Fruit fly (Drosophila melanogaster) ovary, adult (tissue): ENCODE data around the gene Pi3K21B.

Experiments
- CG17801 ChIP-seq: fragments of 200-800 bp; optimal IDR thresholded peaks from 2 replicates; lab custom pipeline; 2019; ENCODE audit warnings: missing biosample characterization, mild to moderate bottlenecking, missing genetic modification characterization, moderate library complexity; ENCODE audit not compliant: partially characterized antibody

Pi3K21B gene

DNA sequence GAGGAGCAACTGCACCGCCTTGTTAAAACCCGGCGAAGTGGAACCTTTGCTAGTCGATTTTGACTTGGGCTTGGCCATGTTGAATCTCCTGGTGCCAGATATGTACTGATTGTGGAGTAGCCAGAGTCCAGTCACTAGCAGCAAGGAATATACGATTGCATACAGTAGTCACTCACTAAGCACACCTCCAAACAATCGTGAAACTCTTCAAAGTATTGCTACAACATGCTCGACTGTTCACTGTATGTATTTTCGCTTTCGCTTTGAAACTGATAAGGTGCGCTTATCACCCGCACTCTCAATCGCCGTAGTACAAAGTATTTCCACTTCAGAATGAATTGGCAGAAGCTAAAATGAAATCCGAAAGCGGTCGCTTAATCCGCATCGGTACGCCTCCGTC, 11.3 kb upstream of the Pi3K21B start:
- TF ChIP-seq CG17801 (GFP tag; lab: Kevin White, UChicago) = peak; percentile 33

DNA sequence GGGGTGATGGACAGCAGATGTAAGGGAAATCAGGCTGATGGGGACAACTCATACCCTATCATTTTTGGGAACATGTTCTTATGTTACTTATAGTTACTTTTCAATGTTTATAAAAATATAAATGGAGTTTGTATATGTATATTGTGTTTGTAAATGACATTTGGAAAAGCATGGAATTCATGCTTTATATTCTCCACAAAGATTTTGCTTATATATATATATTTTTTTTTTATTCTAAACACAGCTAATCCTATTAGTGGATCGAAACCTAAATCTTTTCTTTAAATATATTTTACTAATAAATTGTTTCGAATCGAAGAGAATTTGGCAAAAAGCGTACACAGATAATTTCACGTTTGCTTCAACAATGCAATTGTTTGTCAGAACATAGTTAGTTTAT, 8.6 kb upstream of the Pi3K21B start, which contains the start of gene Amnionless:
Gene Amnionless, minus strand, starts transcription at position 101 of the 400 bp plus-strand sequence.
- no peak for TF ChIP-seq CG17801 (GFP tag; lab: Kevin White, UChicago)

DNA sequence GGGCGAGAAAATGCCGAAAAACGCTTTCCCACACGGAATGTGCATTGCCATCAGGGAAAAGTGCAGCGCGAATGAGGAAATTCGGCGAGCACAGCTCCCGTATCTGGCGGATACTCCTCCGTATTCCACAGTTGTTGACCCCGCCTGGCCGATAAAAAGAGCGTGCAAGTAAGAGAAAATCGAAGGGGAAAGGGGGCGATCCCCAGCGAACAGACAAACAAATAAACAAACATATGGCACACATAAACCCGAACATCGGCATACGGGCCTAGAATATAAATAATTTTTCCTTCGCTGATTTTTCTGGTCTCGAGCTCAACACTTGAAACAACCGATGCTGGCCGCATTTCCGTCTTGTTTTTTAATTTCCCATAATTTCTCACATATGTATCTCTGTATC, 7.3 kb upstream of the Pi3K21B start:
- TF ChIP-seq CG17801 (GFP tag; lab: Kevin White, UChicago) = no peak

DNA sequence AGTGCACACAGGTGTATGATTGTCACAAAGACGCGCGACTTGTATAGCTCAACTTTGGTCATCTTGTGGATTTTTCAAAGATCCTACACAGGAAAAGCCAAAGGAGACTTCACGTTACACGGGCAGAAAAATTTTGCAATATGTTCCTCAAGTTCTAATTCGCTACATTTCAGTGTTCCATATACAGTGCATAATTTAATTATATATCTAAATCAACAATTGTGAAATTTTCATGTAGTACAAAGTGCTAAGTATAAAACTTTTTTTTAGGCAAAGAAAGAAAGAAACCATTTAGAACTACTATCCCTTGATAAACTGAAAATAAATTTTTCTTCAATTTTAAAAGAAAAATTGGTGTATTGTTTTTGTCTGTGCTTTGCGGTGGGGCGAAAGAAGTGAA, 6.7 kb upstream of the Pi3K21B start:
- no peak for TF ChIP-seq CG17801 (GFP tag; lab: Kevin White, UChicago)

DNA sequence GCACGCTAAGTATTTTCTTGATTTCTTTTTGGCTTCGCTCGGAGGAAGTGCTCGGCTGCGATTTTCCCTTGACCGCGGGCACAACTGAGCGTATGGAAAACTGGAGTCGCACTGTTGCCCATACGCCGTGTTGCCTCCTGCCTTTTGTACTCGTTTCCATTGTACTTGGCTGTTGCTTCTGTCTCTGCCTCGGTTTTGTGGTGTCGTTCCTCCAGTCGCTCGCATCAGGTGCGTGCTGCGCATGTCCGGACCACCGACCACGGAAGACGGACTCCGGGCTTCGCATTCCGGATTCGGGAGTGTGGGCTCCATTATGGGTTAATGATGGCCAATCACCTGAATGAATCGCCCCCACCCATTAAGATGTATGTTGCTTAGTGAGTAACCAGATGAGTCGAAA, 6.0 kb upstream of the Pi3K21B start, which contains the start of gene CG3625:
Gene CG3625, minus strand, starts transcription at position 139 of the 400 bp plus-strand sequence.
- TF ChIP-seq CG17801 (GFP tag; lab: Kevin White, UChicago) = no peak

DNA sequence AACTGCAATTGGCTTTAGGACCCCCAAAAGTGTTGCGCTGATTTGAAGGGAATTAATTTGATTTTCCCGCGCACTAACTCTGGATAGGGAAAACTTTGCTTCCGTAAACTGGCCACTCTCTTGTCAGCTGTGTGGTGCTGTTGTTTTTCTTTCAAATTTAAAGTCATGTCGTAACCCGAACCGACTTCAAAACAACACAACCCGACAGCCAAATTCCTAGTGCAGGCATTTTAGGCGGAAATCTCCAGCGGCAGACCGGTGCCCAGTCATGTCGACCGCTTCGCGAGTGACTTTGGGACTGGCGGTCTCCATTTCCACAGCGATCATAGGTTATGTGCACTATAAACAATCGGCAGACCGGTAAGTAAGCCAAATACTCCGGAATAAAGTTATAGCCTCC, 5.4 kb upstream of the Pi3K21B start, which contains the start of gene CG11562:
Gene CG11562, plus strand, starts transcription at position 119 of the 400 bp plus-strand sequence.
- TF ChIP-seq CG17801 (GFP tag; lab: Kevin White, UChicago) = peak; percentile 2

DNA sequence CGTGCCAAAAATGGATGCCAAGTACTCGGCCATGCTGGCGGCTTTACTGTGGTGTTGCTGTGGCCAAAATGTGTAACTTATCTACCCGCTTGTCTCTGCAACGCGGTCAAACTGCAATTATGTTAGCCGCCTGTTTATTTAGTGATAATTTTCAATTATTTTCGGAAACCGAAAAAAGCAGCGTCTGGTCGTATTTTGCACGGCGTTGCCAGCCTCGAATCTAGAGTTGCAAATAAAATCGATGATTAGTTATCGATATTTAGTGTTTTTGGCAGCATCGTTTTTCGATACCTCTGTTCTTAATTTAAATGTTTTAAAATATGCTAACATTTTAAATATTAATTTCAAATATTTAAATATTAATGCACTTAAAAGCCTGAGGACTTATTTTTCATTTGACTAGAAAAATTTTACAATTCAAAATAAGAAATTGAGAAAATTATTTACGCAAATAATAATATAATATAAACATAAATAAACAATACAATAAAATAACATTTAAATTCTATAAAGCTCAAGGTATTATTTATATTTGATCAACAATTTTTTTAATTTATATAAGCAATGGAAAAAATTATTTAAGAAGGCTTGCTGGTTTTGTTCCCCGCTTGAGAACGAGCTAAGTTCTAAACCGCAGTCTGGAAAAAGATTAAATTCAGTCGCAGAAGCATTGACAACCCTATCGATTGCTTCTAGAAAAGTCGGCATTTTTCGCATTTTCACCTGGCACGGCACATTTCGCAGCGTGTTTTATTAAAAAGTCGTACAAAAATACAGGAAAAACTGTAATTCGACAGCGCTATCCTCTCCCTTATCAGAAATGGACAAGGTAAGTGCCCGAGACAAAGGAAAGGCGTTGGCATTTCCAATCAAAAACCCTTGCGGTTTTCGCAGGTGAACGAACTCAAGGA, 3.0 kb upstream of the Pi3K21B start, which contains the start of the genes U2af38 and Stip1:
Gene U2af38, minus strand, starts transcription at position 230 of the 911 bp plus-strand sequence.
Gene Stip1, plus strand, starts transcription at position 671 of the 911 bp plus-strand sequence.
- TF ChIP-seq CG17801 (GFP tag; lab: Kevin White, UChicago) = no peak

DNA sequence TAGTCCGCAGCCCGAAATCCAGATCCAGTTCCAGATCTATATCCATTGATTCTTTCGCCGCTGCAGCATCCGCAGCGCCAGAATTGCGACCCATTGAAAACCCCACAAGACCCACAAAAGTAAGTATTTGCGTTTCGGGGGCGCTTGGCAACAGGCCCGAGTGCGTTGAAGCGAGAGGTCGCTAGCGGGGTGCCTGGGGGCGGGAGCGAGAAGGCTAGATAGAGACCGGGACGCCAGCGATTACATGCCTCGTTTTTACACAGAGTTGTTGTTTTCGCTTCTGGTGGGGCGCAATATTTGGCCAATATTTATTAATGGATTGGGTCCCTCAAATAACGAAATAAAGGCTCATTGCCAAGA, 585 bp downstream of the Pi3K21B start:
- TF ChIP-seq CG17801 (GFP tag; lab: Kevin White, UChicago) = no peak

DNA sequence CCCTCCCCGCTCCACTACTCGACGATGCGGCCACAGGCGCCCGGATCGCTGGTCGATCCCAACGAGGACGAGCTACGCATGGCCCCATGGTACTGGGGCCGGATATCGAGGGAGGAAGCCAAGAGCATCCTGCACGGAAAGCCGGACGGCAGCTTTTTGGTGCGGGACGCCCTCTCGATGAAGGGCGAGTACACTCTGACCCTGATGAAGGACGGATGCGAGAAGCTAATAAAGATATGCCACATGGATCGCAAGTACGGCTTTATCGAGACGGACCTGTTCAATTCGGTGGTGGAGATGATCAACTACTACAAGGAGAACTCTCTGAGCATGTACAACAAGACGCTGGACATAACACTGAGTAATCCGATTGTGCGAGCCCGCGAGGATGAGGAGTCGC, 1.4 kb downstream of the Pi3K21B start:
- TF ChIP-seq CG17801 (GFP tag; lab: Kevin White, UChicago) = no peak

DNA sequence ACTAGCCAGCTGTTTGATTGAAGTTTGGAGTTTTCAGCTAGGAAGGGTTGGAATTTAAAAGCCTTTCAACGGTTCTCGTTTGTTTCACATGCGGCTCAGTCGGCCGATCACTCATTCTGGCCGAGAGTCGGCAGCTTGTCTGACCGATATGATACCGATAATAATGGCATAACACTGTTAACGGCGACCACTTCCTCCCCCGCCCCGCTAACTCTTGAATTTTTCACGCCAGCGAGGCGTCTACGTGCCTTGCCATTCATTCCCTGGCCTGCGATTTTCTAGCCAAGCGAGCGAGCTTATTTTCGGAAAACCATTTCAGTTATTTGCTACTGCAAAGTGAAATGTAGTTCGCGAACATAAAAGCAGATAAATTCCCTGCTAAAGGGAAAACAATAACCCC, 2.3 kb downstream of the Pi3K21B start:
- no peak for TF ChIP-seq CG17801 (GFP tag; lab: Kevin White, UChicago)

DNA sequence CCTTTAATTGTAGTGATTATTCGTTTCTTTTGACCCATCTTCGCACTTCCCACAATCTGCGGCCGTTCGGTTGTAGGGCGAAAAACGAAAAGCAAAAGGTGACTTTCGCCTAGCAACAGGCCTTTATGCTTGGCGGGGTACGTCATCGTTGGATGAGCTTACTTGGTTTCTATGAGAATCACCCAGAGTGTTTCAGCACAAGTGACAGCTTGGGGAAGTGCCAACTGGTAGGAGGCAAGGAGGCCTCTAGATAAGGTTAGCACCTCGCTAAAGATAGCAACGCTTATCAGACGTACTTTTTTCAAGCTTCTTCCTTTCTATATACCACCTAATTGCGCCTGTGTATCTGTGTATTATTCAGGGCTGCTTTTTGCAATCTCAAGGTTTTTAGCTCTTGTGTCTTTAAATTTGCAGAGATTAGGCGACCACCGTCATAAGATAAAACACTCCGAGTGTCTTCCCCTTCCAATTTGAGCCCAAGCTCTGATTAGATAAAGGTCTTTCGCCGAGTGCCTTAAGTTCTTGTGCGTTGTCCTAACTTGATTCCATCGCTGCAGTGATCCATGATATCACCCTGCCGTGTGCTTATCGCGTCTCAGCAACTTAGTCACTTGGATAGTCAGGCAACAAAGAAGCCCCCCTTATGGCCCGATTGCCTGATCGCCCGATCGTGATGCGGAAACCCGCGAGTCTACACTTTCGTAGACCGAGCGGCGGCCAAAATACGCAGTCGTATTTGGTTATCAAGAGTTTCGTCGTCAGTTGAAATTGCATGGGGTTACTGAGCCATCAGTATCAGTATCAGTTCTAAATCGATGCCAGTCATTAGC, 3.4 kb downstream of the Pi3K21B start:
- no peak for TF ChIP-seq CG17801 (GFP tag; lab: Kevin White, UChicago)

DNA sequence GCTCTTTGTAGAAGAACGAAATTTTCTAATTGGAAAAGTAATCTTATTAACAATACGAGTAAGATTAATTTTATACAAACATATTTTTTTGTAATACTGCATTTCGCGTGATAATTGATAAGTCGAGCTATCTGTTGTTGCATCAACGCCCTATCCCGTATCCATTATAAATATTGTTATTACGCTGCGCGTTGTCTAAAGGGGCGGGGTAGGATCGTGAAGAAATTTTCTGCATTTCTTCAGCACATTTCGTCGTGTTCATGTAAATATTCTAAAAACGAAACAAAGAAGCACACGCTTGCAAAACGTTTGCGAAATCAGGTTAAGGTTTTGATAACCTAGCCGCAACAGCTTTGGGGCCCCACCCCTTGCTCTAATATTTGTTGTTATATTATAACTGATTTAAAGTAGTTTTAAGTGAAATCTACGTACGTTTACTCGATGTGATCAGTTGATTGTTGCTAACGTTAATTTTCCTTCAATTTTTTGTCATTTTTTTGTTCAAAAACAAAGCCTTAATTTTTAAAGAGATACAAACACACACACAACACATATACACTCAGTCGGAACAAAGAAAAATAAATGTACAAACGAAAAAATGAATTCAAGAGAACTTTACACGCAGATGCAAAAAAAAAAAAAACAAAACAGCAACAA, 5.8 kb downstream of the Pi3K21B start:
- TF ChIP-seq CG17801 (GFP tag; lab: Kevin White, UChicago) = no peak

DNA sequence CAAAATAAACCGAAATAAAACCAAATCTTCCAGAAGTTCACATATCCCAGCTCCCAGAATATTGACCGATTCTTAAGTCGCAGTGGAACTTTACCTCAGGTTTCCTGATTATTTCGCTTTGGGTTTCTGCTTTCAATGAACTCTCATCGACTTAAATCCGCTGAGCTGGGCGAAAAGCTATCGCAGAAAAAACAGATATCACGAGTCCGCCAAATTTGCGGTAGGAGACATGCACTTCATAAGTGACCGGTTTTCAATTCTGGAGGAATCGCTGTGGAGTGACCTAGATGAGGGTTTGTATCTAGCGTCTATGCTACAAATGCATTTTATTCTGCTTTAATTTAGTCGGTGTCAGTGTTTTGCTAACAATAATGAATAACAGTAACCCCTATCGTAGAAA, 7.5 kb downstream of the Pi3K21B start:
- no peak for TF ChIP-seq CG17801 (GFP tag; lab: Kevin White, UChicago)

DNA sequence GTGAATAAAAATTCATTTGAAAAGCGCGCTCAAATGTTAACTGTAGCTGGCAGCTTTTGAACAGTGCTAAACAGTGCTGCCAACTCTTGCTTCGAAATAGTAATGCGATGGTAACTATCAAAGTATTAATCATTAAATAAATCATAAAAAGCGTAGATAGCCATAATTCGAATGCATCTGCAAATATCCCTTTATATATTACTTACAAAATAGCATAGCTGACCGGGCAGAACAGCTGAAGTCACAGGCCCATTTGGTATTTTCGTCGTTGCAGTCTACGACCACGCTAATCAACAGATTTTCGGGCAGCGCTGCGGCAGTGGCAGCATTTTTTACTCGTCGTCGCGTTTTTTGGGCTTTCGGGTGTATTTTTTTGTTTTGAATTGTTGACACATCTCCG, 8.0 kb downstream of the Pi3K21B start, which contains the start of gene Plc21C:
Gene Plc21C, plus strand, starts transcription at position 290 of the 400 bp plus-strand sequence.
- TF ChIP-seq CG17801 (GFP tag; lab: Kevin White, UChicago) = peak; percentile 68
